Fruit fly (Drosophila melanogaster) whole organism, prepupa: Measurements from ENCODE around the gene CG42747.
A peak's percentile ranks its signal among the peaks of the same experiment; 100 is the strongest.

Source experiments
- CG10669 ChIP-seq: fragments of 200-800 bp; sonication (Bioruptor generic); optimal IDR thresholded peaks from 3 replicates; lab custom pipeline; 2018; ENCODE audit warnings: missing biosample characterization, mild to moderate bottlenecking, missing genetic modification characterization, moderate library complexity
- CG11294 ChIP-seq: fragments of 200-800 bp; sonication (Bioruptor generic); IDR thresholded peaks from 2 replicates; pipeline ENCODE4 v1.3.6; 2022; ENCODE audit warnings: missing biosample characterization, missing genetic modification characterization
- CG11762 ChIP-seq: fragments of 200-800 bp; sonication (Bioruptor generic); optimal IDR thresholded peaks from 3 replicates; lab custom pipeline; 2016; ENCODE audit warnings: missing biosample characterization, missing genetic modification characterization; ENCODE audit not compliant: insufficient read depth
- CG11902 ChIP-seq: fragments of 200-800 bp; sonication (Bioruptor generic); optimal IDR thresholded peaks from 3 replicates; lab custom pipeline; 2016; ENCODE audit warnings: missing biosample characterization, missing genetic modification characterization
- CG15336 ChIP-seq: fragments of 200-800 bp; sonication (Bioruptor generic); IDR thresholded peaks from 2 replicates; pipeline ENCODE4 v1.3.6; 2022; ENCODE audit warnings: missing biosample characterization, missing genetic modification characterization
- CG16779 ChIP-seq: fragments of 200-800 bp; sonication (Bioruptor generic); optimal IDR thresholded peaks from 3 replicates; lab custom pipeline; 2017; ENCODE audit warnings: missing biosample characterization, mild to moderate bottlenecking, missing genetic modification characterization
- CG3032 ChIP-seq: fragments of 200-800 bp; optimal IDR thresholded peaks from 2 replicates; lab custom pipeline; 2019; ENCODE audit warnings: missing biosample characterization, mild to moderate bottlenecking, missing genetic modification characterization, moderate library complexity
- CG32006 ChIP-seq: fragments of 200-800 bp; sonication (Bioruptor generic); optimal IDR thresholded peaks from 3 replicates; lab custom pipeline; 2017; ENCODE audit warnings: missing biosample characterization, mild to moderate bottlenecking, missing genetic modification characterization
- CG34406 ChIP-seq: fragments of 200-800 bp; sonication (Bioruptor generic); optimal IDR thresholded peaks from 3 replicates; lab custom pipeline; 2016; ENCODE audit warnings: missing biosample characterization, missing genetic modification characterization
- CG3919 ChIP-seq: fragments of 200-800 bp; sonication (Bioruptor generic); optimal IDR thresholded peaks from 3 replicates; lab custom pipeline; 2016; ENCODE audit warnings: missing biosample characterization, missing genetic modification characterization
- CG4318 ChIP-seq: fragments of 200-800 bp; sonication (Bioruptor generic); optimal IDR thresholded peaks from 3 replicates; lab custom pipeline; 2017; ENCODE audit warnings: missing biosample characterization, mild to moderate bottlenecking, missing genetic modification characterization
- CG6163 ChIP-seq: fragments of 200-800 bp; sonication (Bioruptor generic); IDR thresholded peaks from 3 replicates; pipeline ENCODE4 v1.3.6; 2022; ENCODE audit warnings: missing biosample characterization, missing genetic modification characterization
- CG6276 ChIP-seq: fragments of 200-800 bp; sonication (Bioruptor generic); optimal IDR thresholded peaks from 2 replicates; lab custom pipeline; 2017; ENCODE audit warnings: missing biosample characterization, mild to moderate bottlenecking, missing genetic modification characterization
- CG6792 ChIP-seq: fragments of 200-800 bp; sonication (Bioruptor generic); optimal IDR thresholded peaks from 3 replicates; lab custom pipeline; 2016; ENCODE audit warnings: missing biosample characterization, missing genetic modification characterization
- CG6808 ChIP-seq: fragments of 200-800 bp; sonication (Bioruptor generic); optimal IDR thresholded peaks from 3 replicates; lab custom pipeline; 2017; ENCODE audit warnings: missing biosample characterization, missing genetic modification characterization, mild to moderate bottlenecking, moderate library complexity, missing genetic modification reagents
- CG6854 ChIP-seq: fragments of 200-800 bp; sonication (Bioruptor generic); optimal IDR thresholded peaks from 2 replicates; lab custom pipeline; 2017; ENCODE audit warnings: missing biosample characterization, mild to moderate bottlenecking, missing genetic modification characterization
- CG8119 ChIP-seq: fragments of 200-800 bp; sonication (Bioruptor generic); IDR thresholded peaks from 3 replicates; pipeline ENCODE4 v1.3.6; 2022; ENCODE audit warnings: missing biosample characterization, missing genetic modification characterization
- CG8319 ChIP-seq: fragments of 200-800 bp; sonication (Bioruptor generic); optimal IDR thresholded peaks from 3 replicates; lab custom pipeline; 2016; ENCODE audit warnings: missing biosample characterization, missing genetic modification characterization
- CG8632 ChIP-seq: fragments of 200-800 bp; sonication (Bioruptor generic); optimal IDR thresholded peaks from 3 replicates; lab custom pipeline; 2016; ENCODE audit warnings: missing biosample characterization, missing genetic modification characterization
- CG9139 ChIP-seq: fragments of 200-800 bp; sonication (Bioruptor generic); optimal IDR thresholded peaks from 3 replicates; lab custom pipeline; 2017; ENCODE audit warnings: missing biosample characterization, mild to moderate bottlenecking, missing genetic modification characterization
- Eip75B ChIP-seq: fragments of 200-800 bp; sonication (Bioruptor generic); optimal IDR thresholded peaks from 3 replicates; lab custom pipeline; 2016; ENCODE audit warnings: missing biosample characterization, missing genetic modification characterization
- Eip78C ChIP-seq: fragments of 200-800 bp; sonication (Bioruptor generic); peaks from one replicate; lab custom pipeline; 2016; ENCODE audit warnings: missing biosample characterization, missing genetic modification characterization
- Eip93F ChIP-seq: fragments of 200-800 bp; sonication (Bioruptor generic); optimal IDR thresholded peaks from 2 replicates; lab custom pipeline; 2016; ENCODE audit warnings: missing biosample characterization, mild to moderate bottlenecking, missing genetic modification characterization
- Ets96B ChIP-seq: fragments of 200-800 bp; optimal IDR thresholded peaks from 2 replicates; lab custom pipeline; 2019; ENCODE audit warnings: missing biosample characterization, mild to moderate bottlenecking, missing genetic modification characterization, moderate library complexity
- Gug ChIP-seq: fragments of 200-800 bp; sonication (Bioruptor generic); IDR thresholded peaks from 2 replicates; pipeline ENCODE4 v1.3.6; 2022; ENCODE audit warnings: missing biosample characterization, missing genetic modification characterization
- Hr38 ChIP-seq: sonication (Bioruptor generic); optimal IDR thresholded peaks from 2 replicates; lab custom pipeline; 2016; ENCODE audit warnings: missing biosample characterization, missing genetic modification characterization
- Hr39 ChIP-seq: fragments of 200-800 bp; sonication (Bioruptor generic); optimal IDR thresholded peaks from 2 replicates; lab custom pipeline; 2016; ENCODE audit warnings: missing biosample characterization, missing genetic modification characterization
- Hr4 ChIP-seq: fragments of 200-800 bp; sonication (Bioruptor generic); optimal IDR thresholded peaks from 3 replicates; lab custom pipeline; 2016; ENCODE audit warnings: missing biosample characterization, missing genetic modification characterization
- Lpt ChIP-seq: fragments of 200-800 bp; sonication (Bioruptor generic); optimal IDR thresholded peaks from 3 replicates; lab custom pipeline; 2016; ENCODE audit warnings: missing biosample characterization, missing genetic modification characterization
- Met ChIP-seq: fragments of 200-800 bp; sonication (Bioruptor generic); optimal IDR thresholded peaks from 3 replicates; lab custom pipeline; 2016; ENCODE audit warnings: missing biosample characterization, missing genetic modification characterization
- OdsH ChIP-seq: fragments of 200-800 bp; sonication (Bioruptor generic); optimal IDR thresholded peaks from 3 replicates; lab custom pipeline; 2016; ENCODE audit warnings: missing biosample characterization, missing genetic modification characterization
- Smox ChIP-seq: fragments of 200-800 bp; sonication (Bioruptor generic); optimal IDR thresholded peaks from 3 replicates; lab custom pipeline; 2016; ENCODE audit warnings: missing biosample characterization, missing genetic modification characterization
- Sox14 ChIP-seq: fragments of 200-800 bp; sonication (Bioruptor generic); optimal IDR thresholded peaks from 3 replicates; lab custom pipeline; 2016; ENCODE audit warnings: missing biosample characterization, missing genetic modification characterization
- Sox15 ChIP-seq: fragments of 200-800 bp; sonication (Bioruptor generic); optimal IDR thresholded peaks from 3 replicates; lab custom pipeline; 2016; ENCODE audit warnings: missing biosample characterization, missing genetic modification characterization
- acj6 ChIP-seq: fragments of 200-800 bp; sonication (Bioruptor generic); optimal IDR thresholded peaks from 3 replicates; lab custom pipeline; 2016; ENCODE audit warnings: missing biosample characterization, missing genetic modification characterization
- dac ChIP-seq: fragments of 200-800 bp; sonication (Bioruptor generic); optimal IDR thresholded peaks from 2 replicates; lab custom pipeline; 2017; ENCODE audit warnings: missing biosample characterization, mild to moderate bottlenecking, missing genetic modification characterization
- dsx ChIP-seq: fragments of 200-800 bp; optimal IDR thresholded peaks from 3 replicates; lab custom pipeline; 2019; ENCODE audit warnings: missing biosample characterization, mild to moderate bottlenecking, missing genetic modification characterization, moderate library complexity; ENCODE audit not compliant: poor library complexity, severe bottlenecking
- eg ChIP-seq: fragments of 200-800 bp; sonication (Bioruptor generic); IDR thresholded peaks from 3 replicates; pipeline ENCODE4 v1.3.6; 2022; ENCODE audit warnings: missing biosample characterization, missing genetic modification characterization
- esn ChIP-seq: fragments of 200-800 bp; sonication (Bioruptor generic); optimal IDR thresholded peaks from 2 replicates; lab custom pipeline; 2016; ENCODE audit warnings: missing biosample characterization, mild to moderate bottlenecking, missing genetic modification characterization, moderate library complexity
- fd59A ChIP-seq: fragments of 200-800 bp; sonication (Bioruptor generic); optimal IDR thresholded peaks from 2 replicates; lab custom pipeline; 2017; ENCODE audit warnings: missing biosample characterization, mild to moderate bottlenecking, missing genetic modification characterization, missing genetic modification reagents
- fkh ChIP-seq: fragments of 200-800 bp; sonication (Bioruptor generic); optimal IDR thresholded peaks from 3 replicates; lab custom pipeline; 2017; ENCODE audit warnings: missing biosample characterization, mild to moderate bottlenecking, missing genetic modification characterization, moderate library complexity
- pdm3 ChIP-seq: fragments of 200-800 bp; sonication (Bioruptor generic); optimal IDR thresholded peaks from 3 replicates; lab custom pipeline; 2016; ENCODE audit warnings: missing biosample characterization, missing genetic modification characterization
- salr ChIP-seq, 2 experiments: fragments of 200-800 bp; sonication (Bioruptor generic); optimal IDR thresholded peaks; 3 replicates each; lab custom pipeline; 2016 to 2018; ENCODE audit warnings: missing biosample characterization in 2 of 2, missing genetic modification characterization in 2 of 2, mild to moderate bottlenecking in 1 of 2
- spab ChIP-seq: fragments of 200-800 bp; sonication (Bioruptor generic); optimal IDR thresholded peaks from 2 replicates; lab custom pipeline; 2017; ENCODE audit warnings: missing biosample characterization, mild to moderate bottlenecking, missing genetic modification characterization, missing genetic modification reagents
- svp ChIP-seq: fragments of 200-800 bp; sonication (Bioruptor generic); peaks from one replicate; lab custom pipeline; 2016; ENCODE audit warnings: missing biosample characterization, missing genetic modification characterization
- topi ChIP-seq: fragments of 200-800 bp; sonication (Bioruptor generic); optimal IDR thresholded peaks from 3 replicates; lab custom pipeline; 2016; ENCODE audit warnings: missing biosample characterization, missing genetic modification characterization
- vri ChIP-seq: fragments of 200-800 bp; sonication (Bioruptor generic); optimal IDR thresholded peaks from 3 replicates; lab custom pipeline; 2016; ENCODE audit warnings: missing biosample characterization, mild to moderate bottlenecking, missing genetic modification characterization

The CG42747 gene

dm6 chr3L:6371406-6371805, 29.0 kb upstream of the CG42747 start (continued):
- TF ChIP-seq CG32006 (GFP tag; lab: Kevin White, UChicago) (peak; percentile 29), CG11902 (GFP tag; lab: Kevin White, UChicago) (peak; percentile 47), spab (GFP tag; lab: Kevin White, UChicago) (peak; percentile 73), CG6276 (GFP tag; lab: Kevin White, UChicago) (peak; percentile 4), eg (GFP tag; lab: Robert Waterston, UW) (peak; percentile 45; the same call in 1 of the 3 replicates), CG11294 (GFP tag; lab: Robert Waterston, UW) (no peak), CG16779 (tag; lab: Kevin White, UChicago) (no peak)

- TF ChIP-seq spab (GFP tag; lab: Kevin White, UChicago) (no peak), OdsH (GFP tag; lab: Kevin White, UChicago) (no peak)
These were observed 12.6 kb upstream of the CG42747 start for dm6 chr3L:6387754-6388153.

DNA sequence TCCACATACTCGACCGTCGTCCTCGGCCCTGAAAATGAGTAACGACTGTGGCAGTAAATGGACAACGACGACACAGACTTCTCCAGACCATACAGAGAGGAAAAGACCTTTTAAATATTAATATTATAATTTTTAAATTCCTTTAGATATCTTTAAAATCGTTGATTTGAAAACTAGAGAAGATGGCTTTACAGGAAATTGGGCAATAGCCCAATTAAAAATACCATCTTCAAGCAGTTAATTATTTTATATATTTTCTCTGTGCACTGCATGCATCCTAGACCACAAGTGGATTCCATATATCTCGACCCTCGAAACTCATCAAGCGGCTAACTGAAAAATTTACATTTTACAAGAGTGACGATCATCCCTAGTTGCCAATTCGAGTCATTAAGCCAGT, 9.0 kb upstream of the CG42747 start:
- peak; percentile 8 for TF ChIP-seq dsx
- TF ChIP-seq CG6163 (GFP tag; lab: Robert Waterston, UW): peak; percentile 56; the same call in 2 of the 3 replicates
- peak; percentile 2 for TF ChIP-seq Eip75B (GFP tag; lab: Kevin White, UChicago)
- TF ChIP-seq CG4318 (GFP tag; lab: Kevin White, UChicago): no peak
- no peak for TF ChIP-seq CG11902 (GFP tag; lab: Kevin White, UChicago)
- TF ChIP-seq CG6792 (GFP tag; lab: Kevin White, UChicago): no peak
- TF ChIP-seq pdm3 (GFP tag; lab: Kevin White, UChicago): no peak
- peak; percentile 86 for TF ChIP-seq Ets96B (tag; lab: Kevin White, UChicago)
- TF ChIP-seq Met (GFP tag; lab: Kevin White, UChicago): no peak
- no peak for TF ChIP-seq CG15336 (GFP tag; lab: Robert Waterston, UW)
- peak; percentile 53 for TF ChIP-seq CG3032
- TF ChIP-seq spab (GFP tag; lab: Kevin White, UChicago): peak; percentile 71
- TF ChIP-seq acj6 (GFP tag; lab: Kevin White, UChicago): no peak
- TF ChIP-seq CG3919 (GFP tag; lab: Kevin White, UChicago): peak; percentile 48
- peak; percentile 3 for TF ChIP-seq CG9139 (GFP tag; lab: Kevin White, UChicago)
- TF ChIP-seq CG16779 (tag; lab: Kevin White, UChicago): no peak
- no peak for TF ChIP-seq CG8319 (GFP tag; lab: Kevin White, UChicago)
- no peak for TF ChIP-seq esn (GFP tag; lab: Kevin White, UChicago)
- no peak for TF ChIP-seq Eip93F (GFP tag; lab: Kevin White, UChicago)
- TF ChIP-seq topi (GFP tag; lab: Kevin White, UChicago): no peak
- no peak for TF ChIP-seq Hr4 (GFP tag; lab: Kevin White, UChicago)
- peak; percentile 76 for TF ChIP-seq CG10669
- TF ChIP-seq eg (GFP tag; lab: Robert Waterston, UW): no peak
- TF ChIP-seq CG6854 (GFP tag; lab: Kevin White, UChicago): no peak
- no peak for TF ChIP-seq CG34406 (GFP tag; lab: Kevin White, UChicago)
- peak; percentile 26 for TF ChIP-seq fd59A
- no peak for TF ChIP-seq CG8119 (GFP tag; lab: Robert Waterston, UW)
- peak; percentile 57 for TF ChIP-seq CG6808
- TF ChIP-seq Lpt: no peak
- TF ChIP-seq CG11294 (GFP tag; lab: Robert Waterston, UW): no peak
- TF ChIP-seq OdsH (GFP tag; lab: Kevin White, UChicago): peak; percentile 16
- TF ChIP-seq Sox14 (GFP tag; lab: Kevin White, UChicago): no peak
- no peak for TF ChIP-seq vri (GFP tag; lab: Kevin White, UChicago)
- TF ChIP-seq svp (GFP tag; lab: Kevin White, UChicago): no peak
- TF ChIP-seq Hr39 (GFP tag; lab: Kevin White, UChicago): no peak
- no peak for TF ChIP-seq dac (GFP tag; lab: Kevin White, UChicago)
- no peak for TF ChIP-seq Hr38
- no peak for TF ChIP-seq Gug (GFP tag; lab: Robert Waterston, UW)
- no peak for TF ChIP-seq fkh (GFP tag; lab: Kevin White, UChicago)
- TF ChIP-seq Eip78C: peak; percentile 49
- TF ChIP-seq Sox15: no peak
- no peak for TF ChIP-seq Smox (GFP tag; lab: Kevin White, UChicago)
- no peak for TF ChIP-seq CG11762 (GFP tag; lab: Kevin White, UChicago)
- TF ChIP-seq salr (GFP tag; optimal IDR thresholded peaks at IDR 0.05; lab: Kevin White, UChicago): no peak
- TF ChIP-seq CG8632 (GFP tag; lab: Kevin White, UChicago): no peak
